Worm (Caenorhabditis elegans): ENCODE results near the gene cut-5.

DNA sequence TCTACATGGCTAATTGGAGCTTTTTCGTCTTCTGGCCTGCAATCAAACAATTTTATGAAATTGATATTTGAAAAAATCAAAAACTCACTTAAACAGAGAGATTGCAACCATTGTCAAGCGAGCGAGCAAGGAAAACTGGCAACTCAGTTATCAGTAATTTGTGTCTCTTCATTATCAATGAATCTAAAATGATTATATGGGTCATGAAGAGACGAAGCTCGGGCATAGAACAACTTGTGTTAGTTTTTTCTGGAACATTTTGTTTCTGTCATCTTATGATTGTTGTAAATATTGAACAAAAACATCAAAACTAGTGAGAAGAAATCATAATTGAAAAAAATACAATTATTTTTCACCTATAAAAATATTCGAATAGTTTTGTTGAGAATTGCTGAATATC, 3.0 kb upstream of the cut-5 start, which contains the start of gene R07E3.1:
- TF ChIP-seq klf-2 (GFP tag; conservative IDR thresholded peaks at IDR 0.05) (no peak), ztf-23 (GFP tag; IDR thresholded peaks at IDR 0.05) (no peak), flt-1 (GFP tag; IDR thresholded peaks at IDR 0.05) (no peak), cog-1 (tag; optimal IDR thresholded peaks at IDR 0.05) (no peak), tab-1 (GFP tag; IDR thresholded peaks at IDR 0.05) (no peak), T22C8.4 (GFP tag; IDR thresholded peaks at IDR 0.05) (no peak), med-1 (GFP tag; optimal IDR thresholded peaks at IDR 0.05; ENCODE audit: insufficient read depth) (no peak), ztf-29 (GFP tag; IDR thresholded peaks at IDR 0.05) (no peak)

Data from whole organism, midembryonic.